Fruit fly (Drosophila melanogaster): Measurements from ENCODE around the gene Ctr9.

The Ctr9 gene

DNA sequence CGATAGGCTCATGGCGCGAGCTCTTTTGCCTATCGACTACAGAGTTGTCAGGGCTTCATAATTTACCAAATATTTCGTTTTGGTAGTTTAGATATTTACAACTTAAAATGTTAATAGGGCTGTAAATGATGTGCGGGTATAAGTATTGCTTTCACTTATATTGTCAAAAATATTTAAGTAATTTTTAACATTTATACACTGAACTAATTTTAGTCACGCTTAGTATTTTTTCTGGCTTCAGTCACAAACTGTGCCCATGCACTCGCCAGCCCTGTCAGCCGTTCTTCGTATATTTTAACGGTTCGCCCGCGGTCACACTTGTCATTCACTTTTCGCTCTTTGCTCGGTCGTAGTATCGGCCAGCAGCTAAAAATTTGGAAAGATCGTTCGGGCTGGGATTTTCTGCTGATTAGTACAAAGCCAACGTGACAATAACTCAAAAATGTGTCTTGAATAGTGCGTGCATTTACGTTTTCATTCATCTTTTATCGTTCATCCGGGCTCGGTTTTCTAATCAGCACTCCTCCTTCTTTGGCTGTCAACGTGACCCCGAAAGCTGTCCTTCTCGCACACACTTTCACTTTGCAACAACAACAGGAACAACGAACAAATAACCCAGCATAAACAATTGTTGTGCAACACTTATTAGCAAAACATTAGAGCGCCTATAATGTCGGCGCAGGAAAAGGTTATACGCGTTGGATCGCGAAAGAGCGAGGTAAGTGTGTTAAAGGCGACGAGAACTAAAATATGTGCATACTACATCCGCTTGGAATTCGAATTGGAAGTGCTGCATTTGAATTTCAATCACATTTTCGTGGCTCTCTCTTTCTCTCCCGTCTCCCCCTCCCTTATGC is 27.8 kb downstream of the Ctr9 start, which contains the start of the genes Hmbs and CG2211:
TSS of gene Hmbs (plus strand) at position 319 of the 857 bp plus-strand sequence.
TSS of gene CG2211 (minus strand) at position 789 of the 857 bp plus-strand sequence.
- peak; percentile 82 for TF ChIP-seq noc (tag; optimal IDR thresholded peaks at IDR 0.05)

DNA sequence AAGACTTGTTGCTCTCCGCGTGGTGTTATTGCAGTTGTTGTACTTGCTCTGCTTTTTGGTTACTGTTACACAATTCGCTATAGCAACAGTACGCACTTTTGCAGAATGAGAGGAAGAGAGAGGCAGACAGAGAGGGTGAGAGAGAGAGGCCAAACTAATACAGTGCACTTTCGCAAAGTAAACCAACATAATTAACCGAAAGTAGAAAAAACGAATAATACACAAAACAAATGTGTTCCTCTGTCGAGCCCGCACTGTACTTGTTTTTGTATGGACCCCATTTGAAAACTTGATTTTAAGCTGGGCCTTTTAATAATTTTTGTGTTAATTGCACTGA is 28.4 kb downstream of the Ctr9 start:
- TF ChIP-seq noc (tag; optimal IDR thresholded peaks at IDR 0.05): peak; percentile 45

dm6 chr3L:1335989-1336961 is 29.3 kb downstream of the Ctr9 start:
- TF ChIP-seq noc (tag; optimal IDR thresholded peaks at IDR 0.05): peak; percentile 84

DNA sequence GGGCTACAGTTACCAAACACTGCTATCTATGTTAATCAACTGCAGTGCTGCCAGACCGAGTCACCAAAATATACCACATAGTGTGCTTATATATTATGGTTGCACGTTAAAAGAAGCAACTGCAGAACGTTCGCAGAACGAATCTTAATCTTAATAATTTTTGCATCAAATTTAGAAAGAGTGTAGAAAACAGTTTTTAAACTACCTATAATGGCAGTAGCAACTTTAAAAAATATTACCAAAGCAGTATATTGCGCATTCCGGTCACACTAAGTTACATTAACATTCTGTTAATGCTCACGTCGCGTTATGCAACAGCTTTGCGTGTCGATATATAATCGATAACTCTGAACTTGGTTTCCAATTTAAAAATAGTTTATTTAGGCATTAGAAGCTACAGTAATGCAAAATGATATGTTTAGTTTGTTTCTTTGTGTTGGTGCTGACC is 35.1 kb downstream of the Ctr9 start, which contains the start of gene indra:
TSS of gene indra (minus strand) at position 271 of the 448 bp plus-strand sequence.
- TF ChIP-seq noc (tag; optimal IDR thresholded peaks at IDR 0.05): peak; percentile 64

DNA sequence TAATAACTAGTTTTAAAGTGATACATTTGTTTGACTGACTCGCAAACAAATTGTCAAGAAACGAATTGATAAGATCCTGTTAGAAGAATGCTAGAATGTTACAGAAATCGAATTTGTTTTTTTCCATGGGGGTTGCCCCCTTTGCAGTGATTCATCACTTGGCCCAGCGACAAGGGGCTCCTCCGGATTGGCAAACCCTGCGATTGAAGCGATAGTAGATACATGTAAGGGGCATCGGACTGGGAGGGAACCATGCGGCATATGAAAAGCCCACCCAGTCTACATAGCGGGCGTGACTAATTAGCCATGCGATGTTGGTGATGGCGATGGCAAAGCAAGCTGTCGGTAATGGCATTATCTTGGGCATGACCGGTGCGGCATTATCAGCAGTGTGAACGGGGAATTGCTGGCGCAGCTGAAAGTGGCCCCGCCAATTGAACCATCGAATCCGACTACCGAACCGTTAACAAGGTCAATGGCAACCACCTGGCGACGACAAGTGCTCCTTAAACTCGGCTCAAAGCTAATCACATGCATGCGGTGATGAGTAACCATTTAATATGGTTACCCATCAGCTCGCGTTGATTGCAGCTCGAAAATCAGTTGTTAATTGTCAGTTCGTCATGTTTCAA is 40.0 kb downstream of the Ctr9 start:
- no peak for TF ChIP-seq noc (tag; optimal IDR thresholded peaks at IDR 0.05)

DNA sequence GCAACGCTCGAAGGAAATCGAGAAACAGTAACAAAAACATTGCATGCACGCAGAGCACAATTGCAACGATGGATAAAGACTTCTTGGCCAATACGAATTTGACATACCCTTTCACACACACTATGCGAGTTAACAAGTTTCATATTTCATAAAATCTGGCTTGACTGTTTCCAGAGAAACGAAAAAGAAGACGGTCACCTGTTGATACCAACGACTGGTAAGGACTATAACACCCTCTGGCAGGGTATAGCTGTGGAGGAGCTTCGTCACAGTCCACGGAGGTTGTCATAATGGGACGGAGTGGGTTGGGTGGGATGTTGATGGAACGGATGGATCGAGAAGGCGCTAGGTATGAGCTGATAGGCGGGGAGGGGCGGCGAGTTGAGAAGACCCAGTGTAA is 41.2 kb downstream of the Ctr9 start:
- no peak for TF ChIP-seq noc (tag; optimal IDR thresholded peaks at IDR 0.05)

- no peak for TF ChIP-seq noc (tag; optimal IDR thresholded peaks at IDR 0.05)
Measured at dm6 chr3L:1348935-1349334, 41.9 kb downstream of the Ctr9 start.

dm6 chr3L:1349397-1349796 is 42.4 kb downstream of the Ctr9 start:
- TF ChIP-seq noc (tag; optimal IDR thresholded peaks at IDR 0.05): no peak

- TF ChIP-seq noc (tag; optimal IDR thresholded peaks at IDR 0.05): peak; percentile 21
Measured at dm6 chr3L:1349942-1350923, 43.2 kb downstream of the Ctr9 start.

- TF ChIP-seq noc (tag; optimal IDR thresholded peaks at IDR 0.05): no peak
Measured at dm6 chr3L:1350924-1351215, 43.8 kb downstream of the Ctr9 start, which contains the start of gene CG9166. CG9166 (plus strand) TSS chr3L:1351116.

dm6 chr3L:1352065-1352464 is 45.0 kb downstream of the Ctr9 start:
- no peak for TF ChIP-seq noc (tag; optimal IDR thresholded peaks at IDR 0.05)

DNA sequence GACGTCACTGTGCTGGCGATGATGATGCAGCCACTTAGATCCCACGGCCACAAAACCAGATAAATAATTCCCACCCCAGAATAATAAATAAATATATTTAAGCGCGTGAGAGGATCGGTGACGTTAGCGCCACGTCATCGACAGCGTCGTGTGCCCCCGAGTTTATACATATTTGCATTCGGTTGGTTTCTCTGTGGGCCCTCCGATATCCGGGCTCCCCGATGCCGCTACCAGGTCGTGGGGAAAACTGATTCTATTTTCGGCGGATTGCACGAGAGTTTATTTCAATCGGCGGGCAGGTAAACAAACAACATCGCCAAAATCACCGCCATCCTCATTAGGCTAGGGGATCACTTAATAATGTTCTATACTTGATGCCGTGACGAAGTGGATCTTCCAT is 47.2 kb downstream of the Ctr9 start:
- TF ChIP-seq noc (tag; optimal IDR thresholded peaks at IDR 0.05): no peak

- no peak for TF ChIP-seq noc (tag; optimal IDR thresholded peaks at IDR 0.05)
Measured at dm6 chr3L:1358338-1358737, 51.3 kb downstream of the Ctr9 start.
